Fruit fly (Drosophila melanogaster) whole organism, prepupa: Measurements from ENCODE around the gene CG12012.

Experiments
- Blimp-1 ChIP-seq: fragments of 200-800 bp; sonication (Bioruptor generic); optimal IDR thresholded peaks from 3 replicates; lab custom pipeline; 2017; ENCODE audit warnings: missing biosample characterization, missing genetic modification characterization, mild to moderate bottlenecking, moderate library complexity, missing genetic modification reagents
- CG10631 ChIP-seq: fragments of 200-800 bp; sonication (Bioruptor generic); optimal IDR thresholded peaks from 2 replicates; lab custom pipeline; 2016; ENCODE audit warnings: missing biosample characterization, missing genetic modification characterization
- CG10669 ChIP-seq: fragments of 200-800 bp; sonication (Bioruptor generic); optimal IDR thresholded peaks from 3 replicates; lab custom pipeline; 2018; ENCODE audit warnings: missing biosample characterization, mild to moderate bottlenecking, missing genetic modification characterization, moderate library complexity
- CG11294 ChIP-seq: fragments of 200-800 bp; sonication (Bioruptor generic); IDR thresholded peaks from 2 replicates; pipeline ENCODE4 v1.3.6; 2022; ENCODE audit warnings: missing biosample characterization, missing genetic modification characterization
- CG11762 ChIP-seq: fragments of 200-800 bp; sonication (Bioruptor generic); optimal IDR thresholded peaks from 3 replicates; lab custom pipeline; 2016; ENCODE audit warnings: missing biosample characterization, missing genetic modification characterization; ENCODE audit not compliant: insufficient read depth
- CG15336 ChIP-seq: fragments of 200-800 bp; sonication (Bioruptor generic); IDR thresholded peaks from 2 replicates; pipeline ENCODE4 v1.3.6; 2022; ENCODE audit warnings: missing biosample characterization, missing genetic modification characterization
- CG1621 ChIP-seq: fragments of 200-800 bp; sonication (Bioruptor generic); optimal IDR thresholded peaks from 3 replicates; lab custom pipeline; 2018; ENCODE audit warnings: missing biosample characterization, mild to moderate bottlenecking, missing genetic modification characterization
- CG3032 ChIP-seq: fragments of 200-800 bp; optimal IDR thresholded peaks from 2 replicates; lab custom pipeline; 2019; ENCODE audit warnings: missing biosample characterization, mild to moderate bottlenecking, missing genetic modification characterization, moderate library complexity
- CG31627 ChIP-seq: fragments of 200-800 bp; sonication (Bioruptor generic); optimal IDR thresholded peaks from 3 replicates; lab custom pipeline; 2016; ENCODE audit warnings: missing biosample characterization, missing genetic modification characterization
- CG32006 ChIP-seq: fragments of 200-800 bp; sonication (Bioruptor generic); optimal IDR thresholded peaks from 3 replicates; lab custom pipeline; 2017; ENCODE audit warnings: missing biosample characterization, mild to moderate bottlenecking, missing genetic modification characterization
- CG34406 ChIP-seq: fragments of 200-800 bp; sonication (Bioruptor generic); optimal IDR thresholded peaks from 3 replicates; lab custom pipeline; 2016; ENCODE audit warnings: missing biosample characterization, missing genetic modification characterization
- CG3919 ChIP-seq: fragments of 200-800 bp; sonication (Bioruptor generic); optimal IDR thresholded peaks from 3 replicates; lab custom pipeline; 2016; ENCODE audit warnings: missing biosample characterization, missing genetic modification characterization
- CG6163 ChIP-seq: fragments of 200-800 bp; sonication (Bioruptor generic); IDR thresholded peaks from 3 replicates; pipeline ENCODE4 v1.3.6; 2022; ENCODE audit warnings: missing biosample characterization, missing genetic modification characterization
- CG6276 ChIP-seq: fragments of 200-800 bp; sonication (Bioruptor generic); optimal IDR thresholded peaks from 2 replicates; lab custom pipeline; 2017; ENCODE audit warnings: missing biosample characterization, mild to moderate bottlenecking, missing genetic modification characterization
- CG6792 ChIP-seq: fragments of 200-800 bp; sonication (Bioruptor generic); optimal IDR thresholded peaks from 3 replicates; lab custom pipeline; 2016; ENCODE audit warnings: missing biosample characterization, missing genetic modification characterization
- CG6808 ChIP-seq: fragments of 200-800 bp; sonication (Bioruptor generic); optimal IDR thresholded peaks from 3 replicates; lab custom pipeline; 2017; ENCODE audit warnings: missing biosample characterization, missing genetic modification characterization, mild to moderate bottlenecking, moderate library complexity, missing genetic modification reagents
- CG6854 ChIP-seq: fragments of 200-800 bp; sonication (Bioruptor generic); optimal IDR thresholded peaks from 2 replicates; lab custom pipeline; 2017; ENCODE audit warnings: missing biosample characterization, mild to moderate bottlenecking, missing genetic modification characterization
- CG7368 ChIP-seq: fragments of 200-800 bp; sonication (Bioruptor generic); optimal IDR thresholded peaks from 3 replicates; lab custom pipeline; 2016; ENCODE audit warnings: missing biosample characterization, missing genetic modification characterization
- CG8119 ChIP-seq: fragments of 200-800 bp; sonication (Bioruptor generic); IDR thresholded peaks from 3 replicates; pipeline ENCODE4 v1.3.6; 2022; ENCODE audit warnings: missing biosample characterization, missing genetic modification characterization
- CG8319 ChIP-seq: fragments of 200-800 bp; sonication (Bioruptor generic); optimal IDR thresholded peaks from 3 replicates; lab custom pipeline; 2016; ENCODE audit warnings: missing biosample characterization, missing genetic modification characterization
- CG8632 ChIP-seq: fragments of 200-800 bp; sonication (Bioruptor generic); optimal IDR thresholded peaks from 3 replicates; lab custom pipeline; 2016; ENCODE audit warnings: missing biosample characterization, missing genetic modification characterization
- CG9139 ChIP-seq: fragments of 200-800 bp; sonication (Bioruptor generic); optimal IDR thresholded peaks from 3 replicates; lab custom pipeline; 2017; ENCODE audit warnings: missing biosample characterization, mild to moderate bottlenecking, missing genetic modification characterization
- Eip75B ChIP-seq: fragments of 200-800 bp; sonication (Bioruptor generic); optimal IDR thresholded peaks from 3 replicates; lab custom pipeline; 2016; ENCODE audit warnings: missing biosample characterization, missing genetic modification characterization
- Eip78C ChIP-seq: fragments of 200-800 bp; sonication (Bioruptor generic); peaks from one replicate; lab custom pipeline; 2016; ENCODE audit warnings: missing biosample characterization, missing genetic modification characterization
- Ets21C ChIP-seq: fragments of 200-800 bp; sonication (Bioruptor generic); optimal IDR thresholded peaks from 3 replicates; lab custom pipeline; 2016; ENCODE audit warnings: missing biosample characterization, missing genetic modification characterization
- Ets96B ChIP-seq: fragments of 200-800 bp; optimal IDR thresholded peaks from 2 replicates; lab custom pipeline; 2019; ENCODE audit warnings: missing biosample characterization, mild to moderate bottlenecking, missing genetic modification characterization, moderate library complexity
- Gug ChIP-seq: fragments of 200-800 bp; sonication (Bioruptor generic); IDR thresholded peaks from 2 replicates; pipeline ENCODE4 v1.3.6; 2022; ENCODE audit warnings: missing biosample characterization, missing genetic modification characterization
- Hr39 ChIP-seq: fragments of 200-800 bp; sonication (Bioruptor generic); optimal IDR thresholded peaks from 2 replicates; lab custom pipeline; 2016; ENCODE audit warnings: missing biosample characterization, missing genetic modification characterization
- Hr4 ChIP-seq: fragments of 200-800 bp; sonication (Bioruptor generic); optimal IDR thresholded peaks from 3 replicates; lab custom pipeline; 2016; ENCODE audit warnings: missing biosample characterization, missing genetic modification characterization
- Met ChIP-seq: fragments of 200-800 bp; sonication (Bioruptor generic); optimal IDR thresholded peaks from 3 replicates; lab custom pipeline; 2016; ENCODE audit warnings: missing biosample characterization, missing genetic modification characterization
- Sox102F ChIP-seq: fragments of 200-800 bp; sonication (Bioruptor generic); optimal IDR thresholded peaks from 2 replicates; lab custom pipeline; 2016; ENCODE audit warnings: missing biosample characterization, mild to moderate bottlenecking, missing genetic modification characterization
- Sox14 ChIP-seq: fragments of 200-800 bp; sonication (Bioruptor generic); optimal IDR thresholded peaks from 3 replicates; lab custom pipeline; 2016; ENCODE audit warnings: missing biosample characterization, missing genetic modification characterization
- achi ChIP-seq: fragments of 200-800 bp; sonication (Bioruptor generic); optimal IDR thresholded peaks from 3 replicates; lab custom pipeline; 2016; ENCODE audit warnings: missing biosample characterization, missing genetic modification characterization
- dsx ChIP-seq: fragments of 200-800 bp; optimal IDR thresholded peaks from 3 replicates; lab custom pipeline; 2019; ENCODE audit warnings: missing biosample characterization, mild to moderate bottlenecking, missing genetic modification characterization, moderate library complexity; ENCODE audit not compliant: poor library complexity, severe bottlenecking
- esn ChIP-seq: fragments of 200-800 bp; sonication (Bioruptor generic); optimal IDR thresholded peaks from 2 replicates; lab custom pipeline; 2016; ENCODE audit warnings: missing biosample characterization, mild to moderate bottlenecking, missing genetic modification characterization, moderate library complexity
- fd59A ChIP-seq: fragments of 200-800 bp; sonication (Bioruptor generic); optimal IDR thresholded peaks from 2 replicates; lab custom pipeline; 2017; ENCODE audit warnings: missing biosample characterization, mild to moderate bottlenecking, missing genetic modification characterization, missing genetic modification reagents
- fd85E ChIP-seq: fragments of 200-800 bp; sonication (Bioruptor generic); optimal IDR thresholded peaks from 3 replicates; lab custom pipeline; 2016; ENCODE audit warnings: missing biosample characterization, missing genetic modification characterization
- fkh ChIP-seq: fragments of 200-800 bp; sonication (Bioruptor generic); optimal IDR thresholded peaks from 3 replicates; lab custom pipeline; 2017; ENCODE audit warnings: missing biosample characterization, mild to moderate bottlenecking, missing genetic modification characterization, moderate library complexity
- lz ChIP-seq: fragments of 200-800 bp; sonication (Bioruptor generic); optimal IDR thresholded peaks from 3 replicates; lab custom pipeline; 2016; ENCODE audit warnings: missing biosample characterization, missing genetic modification characterization
- salr ChIP-seq, 2 experiments: fragments of 200-800 bp; sonication (Bioruptor generic); optimal IDR thresholded peaks; 3 replicates each; lab custom pipeline; 2016 to 2018; ENCODE audit warnings: missing biosample characterization in 2 of 2, missing genetic modification characterization in 2 of 2, mild to moderate bottlenecking in 1 of 2
- ss ChIP-seq, 2 experiments: fragments of 200-800 bp; sonication (Bioruptor generic); optimal IDR thresholded peaks; 2 replicates in 1 of 2; 3 replicates in 1 of 2; lab custom pipeline; 2017 to 2018; ENCODE audit warnings: mild to moderate bottlenecking in 2 of 2, missing biosample characterization in 2 of 2, missing genetic modification characterization in 2 of 2, moderate library complexity in 1 of 2
- svp ChIP-seq: fragments of 200-800 bp; sonication (Bioruptor generic); peaks from one replicate; lab custom pipeline; 2016; ENCODE audit warnings: missing biosample characterization, missing genetic modification characterization
- vri ChIP-seq: fragments of 200-800 bp; sonication (Bioruptor generic); optimal IDR thresholded peaks from 3 replicates; lab custom pipeline; 2016; ENCODE audit warnings: missing biosample characterization, mild to moderate bottlenecking, missing genetic modification characterization

CG12012 gene

DNA sequence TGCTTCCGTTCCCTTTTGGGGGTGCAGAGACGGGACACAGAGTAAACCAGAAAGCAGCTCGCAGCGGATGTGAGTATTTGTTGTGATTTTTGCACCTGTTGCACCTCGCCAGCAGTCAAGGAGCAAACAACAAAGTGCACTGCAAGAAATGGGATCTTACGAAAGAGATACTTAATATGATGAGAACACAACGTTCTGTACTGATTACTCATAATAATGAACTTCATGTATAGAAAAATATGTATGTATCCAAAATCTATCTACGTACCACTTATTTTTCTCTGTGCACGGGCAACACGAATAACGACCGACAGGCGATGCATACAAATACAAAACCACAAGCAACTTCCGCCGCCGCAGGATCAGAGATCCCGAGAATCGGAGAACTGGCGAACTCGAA, 21.3 kb downstream of the CG12012 start (continued):
- TF ChIP-seq CG6854 (GFP tag; lab: Kevin White, UChicago) (peak; percentile 84), CG8319 (GFP tag; lab: Kevin White, UChicago) (peak; percentile 81), fd59A (GFP tag; lab: Kevin White, UChicago) (peak; percentile 89), lz (GFP tag; lab: Kevin White, UChicago) (peak; percentile 87), ss (GFP tag; optimal IDR thresholded peaks at IDR 0.05; lab: Kevin White, UChicago) (peak; percentile 89), CG3919 (GFP tag; lab: Kevin White, UChicago) (peak; percentile 94), fd85E (GFP tag; lab: Kevin White, UChicago) (peak; percentile 70), CG1621 (peak; percentile 87), CG10669 (GFP tag; lab: Kevin White, UChicago) (peak; percentile 90), Hr39 (GFP tag; lab: Kevin White, UChicago) (peak; percentile 92), CG11762 (GFP tag; lab: Kevin White, UChicago) (peak; percentile 82), CG7368 (GFP tag; lab: Kevin White, UChicago) (peak; percentile 86), CG11294 (peak; percentile 61), salr (GFP tag; optimal IDR thresholded peaks at IDR 0.05; lab: Kevin White, UChicago) (peak; percentile 74 to 86), Ets96B (tag; lab: Kevin White, UChicago) (peak; percentile 93), dsx (GFP tag; lab: Kevin White, UChicago) (peak; percentile 91), achi (GFP tag; lab: Kevin White, UChicago) (peak; percentile 90), Eip78C (GFP tag; lab: Kevin White, UChicago) (peak; percentile 97), esn (GFP tag; lab: Kevin White, UChicago) (peak; percentile 93), Sox102F (GFP tag; lab: Kevin White, UChicago) (peak; percentile 92), CG6163 (peak; percentile 93), CG8119 (peak; percentile 82), Ets21C (GFP tag; lab: Kevin White, UChicago) (peak; percentile 79), fkh (no peak), Gug (GFP tag; lab: Robert Waterston, UW) (peak; percentile 53), CG9139 (GFP tag; lab: Kevin White, UChicago) (peak; percentile 89), Sox14 (GFP tag; lab: Kevin White, UChicago) (peak; percentile 92), CG15336 (GFP tag; lab: Robert Waterston, UW) (peak; percentile 68), CG34406 (peak; percentile 83)

DNA sequence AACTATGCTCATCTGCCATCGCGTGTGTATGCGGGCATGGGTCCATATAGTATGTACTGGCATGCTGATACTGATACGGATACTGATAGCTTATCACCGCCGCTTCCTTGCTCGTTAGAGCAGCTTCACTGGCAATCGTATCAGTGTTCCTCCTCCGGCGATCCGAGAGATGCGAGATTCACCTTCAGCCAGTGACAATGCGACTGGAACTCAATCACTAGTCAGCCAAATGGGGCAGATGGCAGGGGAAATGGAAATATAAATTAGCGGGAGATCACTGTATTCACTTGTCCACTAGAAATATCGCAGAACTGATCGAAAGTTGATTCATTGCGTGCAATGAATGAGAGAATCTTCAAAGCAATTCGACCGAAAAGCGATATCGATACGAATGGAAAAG, 21.9 kb downstream of the CG12012 start:
- TF ChIP-seq svp (GFP tag; lab: Kevin White, UChicago) (peak; percentile 85), Hr4 (GFP tag; lab: Kevin White, UChicago) (no peak), Met (GFP tag; lab: Kevin White, UChicago) (no peak)

- TF ChIP-seq fd59A (GFP tag; lab: Kevin White, UChicago) (peak; percentile 75), Blimp-1 (GFP tag; lab: Kevin White, UChicago) (peak; percentile 75), CG1621 (peak; percentile 70), fkh (no peak), CG10631 (peak; percentile 90), CG6808 (peak; percentile 77), CG31627 (GFP tag; lab: Kevin White, UChicago) (peak; percentile 91), Sox14 (GFP tag; lab: Kevin White, UChicago) (peak; percentile 89), CG6854 (GFP tag; lab: Kevin White, UChicago) (peak; percentile 45), CG11762 (GFP tag; lab: Kevin White, UChicago) (peak; percentile 81), Gug (GFP tag; lab: Robert Waterston, UW) (peak; percentile 82), CG7368 (GFP tag; lab: Kevin White, UChicago) (peak; percentile 71), CG6792 (peak; percentile 88), vri (GFP tag; lab: Kevin White, UChicago) (peak; percentile 25), CG8632 (GFP tag; lab: Kevin White, UChicago) (peak; percentile 86), CG8319 (GFP tag; lab: Kevin White, UChicago) (peak; percentile 79), CG3032 (tag; lab: Kevin White, UChicago) (peak; percentile 83), Ets96B (tag; lab: Kevin White, UChicago) (peak; percentile 87), svp (GFP tag; lab: Kevin White, UChicago) (peak; percentile 98), Eip75B (GFP tag; lab: Kevin White, UChicago) (peak; percentile 91), CG6276 (peak; percentile 76), CG11294 (peak; percentile 62; the same call in 1 of the 2 replicates), fd85E (GFP tag; lab: Kevin White, UChicago) (peak; percentile 61), Hr39 (GFP tag; lab: Kevin White, UChicago) (peak; percentile 88), salr (GFP tag; optimal IDR thresholded peaks at IDR 0.05; lab: Kevin White, UChicago) (peak; percentile 64 to 86), CG6163 (peak; percentile 72; the same call in 2 of the 3 replicates), dsx (GFP tag; lab: Kevin White, UChicago) (peak; percentile 81), CG32006 (GFP tag; lab: Kevin White, UChicago) (peak; percentile 93)
Observed at dm6 chr3L:3399249-3399922, 22.8 kb downstream of the CG12012 start.
